Worm (Caenorhabditis elegans): ENCODE data around the gene cki-1.

DNA sequence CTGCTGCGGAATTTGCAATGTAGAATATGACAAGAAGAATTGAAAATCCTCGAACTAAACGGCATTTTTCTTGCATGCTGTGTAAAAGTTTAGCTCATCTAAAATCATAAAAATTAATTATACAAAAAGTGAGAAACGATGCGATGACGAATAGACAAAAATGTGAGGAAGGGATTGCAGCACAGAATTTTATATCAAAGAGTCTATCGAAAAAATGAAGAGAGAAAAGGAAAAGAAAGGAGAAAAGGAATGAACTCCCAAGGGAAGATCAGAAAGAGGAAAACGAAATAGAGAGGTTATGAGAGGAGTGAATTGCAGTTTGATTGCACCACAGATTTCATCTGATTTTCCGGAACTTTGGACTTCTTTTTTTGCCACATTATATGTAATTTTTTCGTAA, 16.8 kb upstream of the cki-1 start, which contains the start of gene glr-4:
- no peak for TF ChIP-seq aly-2 (tag; optimal IDR thresholded peaks at IDR 0.05)
- no peak for TF ChIP-seq eor-1 (tag; optimal IDR thresholded peaks at IDR 0.05)
- no peak for TF ChIP-seq pqm-1 (tag; optimal IDR thresholded peaks at IDR 0.05)
- no peak for TF ChIP-seq nhr-237 (tag; optimal IDR thresholded peaks at IDR 0.05)
- TF ChIP-seq unc-62 (GFP tag; optimal IDR thresholded peaks at IDR 0.05), result no peak
- no peak for TF ChIP-seq nhr-23 (tag; optimal IDR thresholded peaks at IDR 0.05)
- no peak for TF ChIP-seq pha-4 (tag; optimal IDR thresholded peaks at IDR 0.05)
- no peak for TF ChIP-seq nhr-67 (tag; optimal IDR thresholded peaks at IDR 0.05)
- TF ChIP-seq ztf-4 (tag; optimal IDR thresholded peaks at IDR 0.05), result no peak
- TF ChIP-seq ZK546.5 (tag; optimal IDR thresholded peaks at IDR 0.05), result no peak
- no peak for TF ChIP-seq unc-39 (tag; optimal IDR thresholded peaks at IDR 0.05)

All from whole organism, L3 larva.